Worm (Caenorhabditis elegans) whole organism, L1 larva: Measurements from ENCODE around the gene T21B10.4.
A peak's percentile ranks its signal among the peaks of the same experiment; 100 is the strongest.

Experiments used
- C04F5.9 ChIP-seq: sonication (generic microtip); optimal IDR thresholded peaks from 2 replicates; lab custom pipeline; 2016; ENCODE audit warnings: missing genetic modification characterization, missing compliant biosample characterization
- C16A3.4 ChIP-seq: fragments of 150-350 bp; optimal IDR thresholded peaks from 2 replicates; lab custom pipeline; 2014; ENCODE audit warnings: missing biosample characterization, missing genetic modification characterization
- aha-1 ChIP-seq: fragments of 150-350 bp; optimal IDR thresholded peaks from 2 replicates; lab custom pipeline; 2014; ENCODE audit warnings: missing biosample characterization, missing genetic modification characterization
- alr-1 ChIP-seq: fragments of 200-800 bp; sonication (Bioruptor generic); optimal IDR thresholded peaks from 2 replicates; lab custom pipeline; 2018; ENCODE audit warnings: borderline replicate concordance, mild to moderate bottlenecking, missing genetic modification characterization, missing compliant biosample characterization
- ama-1 ChIP-seq: fragments of 150-350 bp; optimal IDR thresholded peaks from 2 replicates; lab custom pipeline; 2014
- ceh-82 ChIP-seq, 3 experiments: fragments of 150-350 bp in 1 of 3; sonication (generic microtip) in 2 of 3; optimal IDR thresholded peaks; 2 replicates each; lab custom pipeline; 2014 to 2017; ENCODE audit warnings: missing biosample characterization in 3 of 3, missing genetic modification characterization in 3 of 3
- ces-1 ChIP-seq: fragments of 150-350 bp; optimal IDR thresholded peaks from 2 replicates; lab custom pipeline; 2014; ENCODE audit warnings: missing biosample characterization, missing genetic modification reagents, missing genetic modification characterization
- dpl-1 ChIP-seq, 3 experiments: fragments of 150-350 bp in 2 of 3; sonication (generic microtip) in 1 of 3; optimal IDR thresholded peaks; 2 replicates each; lab custom pipeline; 2014 to 2017; ENCODE audit warnings: missing biosample characterization in 3 of 3, missing genetic modification characterization in 3 of 3, missing genetic modification reagents in 3 of 3
- dsc-1 ChIP-seq: sonication (generic microtip); optimal IDR thresholded peaks from 2 replicates; lab custom pipeline; 2016; ENCODE audit warnings: mild to moderate bottlenecking, missing genetic modification characterization, missing compliant biosample characterization
- efl-1 ChIP-seq, 4 experiments: fragments of 150-350 bp; optimal IDR thresholded peaks in 3 of 4; peaks in 1 of 4; 1 replicate in 1 of 4; 2 replicates in 3 of 4; lab custom pipeline; 2014; ENCODE audit warnings: missing biosample characterization in 2 of 4, missing genetic modification characterization in 2 of 4, missing genetic modification reagents in 2 of 4
- efl-3 ChIP-seq: fragments of 200-800 bp; sonication (Bioruptor generic); optimal IDR thresholded peaks from 2 replicates; lab custom pipeline; 2018; ENCODE audit warnings: mild to moderate bottlenecking, missing genetic modification characterization, missing compliant biosample characterization
- egl-13 ChIP-seq: sonication (generic microtip); optimal IDR thresholded peaks from 2 replicates; lab custom pipeline; 2016; ENCODE audit warnings: missing genotype, missing genetic modification reagents, missing genetic modification characterization, missing compliant biosample characterization
- egl-27 ChIP-seq, 2 experiments: fragments of 150-350 bp in 1 of 2; sonication (generic microtip); optimal IDR thresholded peaks; 3 replicates each; lab custom pipeline; 2017 to 2018; ENCODE audit warnings: missing biosample characterization in 2 of 2, missing genetic modification characterization in 2 of 2, missing genetic modification reagents in 2 of 2
- elt-3 ChIP-seq, 6 experiments: fragments of 150-350 bp in 1 of 6; sonication (generic microtip); optimal IDR thresholded peaks; 2 replicates each; lab custom pipeline; 2017 to 2018; ENCODE audit warnings: missing biosample characterization in 6 of 6, missing genetic modification characterization in 6 of 6, inconsistent platforms in 1 of 6
- hlh-17 ChIP-seq: fragments of 200-800 bp; sonication (Bioruptor generic); optimal IDR thresholded peaks from 2 replicates; lab custom pipeline; 2018; ENCODE audit warnings: missing genetic modification characterization, mild to moderate bottlenecking, missing compliant biosample characterization, moderate library complexity, borderline replicate concordance
- hlh-4 ChIP-seq: sonication (generic microtip); optimal IDR thresholded peaks from 2 replicates; lab custom pipeline; 2016; ENCODE audit warnings: mild to moderate bottlenecking, missing genetic modification characterization, missing compliant biosample characterization
- irx-1 ChIP-seq: sonication (generic microtip); optimal IDR thresholded peaks from 2 replicates; lab custom pipeline; 2016; ENCODE audit warnings: missing genetic modification characterization, missing compliant biosample characterization
- jun-1 ChIP-seq: fragments of 150-350 bp; optimal IDR thresholded peaks from 2 replicates; lab custom pipeline; 2014; ENCODE audit warnings: missing biosample characterization, missing genetic modification reagents, missing genetic modification characterization
- lin-14 ChIP-seq: fragments of 200-800 bp; sonication (Bioruptor generic); optimal IDR thresholded peaks from 2 replicates; lab custom pipeline; 2018; ENCODE audit warnings: mild to moderate bottlenecking, missing genetic modification characterization, moderate library complexity, missing compliant biosample characterization
- lin-15B ChIP-seq: fragments of 150-350 bp; sonication (generic microtip); optimal IDR thresholded peaks from 3 replicates; lab custom pipeline; 2014; ENCODE audit warnings: missing biosample characterization, missing genetic modification characterization
- lin-35 ChIP-seq, 2 experiments: fragments of 150-350 bp; optimal IDR thresholded peaks; 2 replicates each; lab custom pipeline; 2014; ENCODE audit warnings: missing biosample characterization in 2 of 2, missing genetic modification characterization in 2 of 2, missing genetic modification reagents in 2 of 2
- mdl-1 ChIP-seq, 2 experiments: fragments of 150-350 bp; optimal IDR thresholded peaks; 2 replicates each; lab custom pipeline; 2014 to 2017; ENCODE audit warnings: missing biosample characterization in 2 of 2, missing genetic modification characterization in 2 of 2, inconsistent platforms in 1 of 2
- nhr-11 ChIP-seq: fragments of 150-350 bp; optimal IDR thresholded peaks from 2 replicates; lab custom pipeline; 2014; ENCODE audit warnings: missing biosample characterization, missing genetic modification characterization
- nhr-20 ChIP-seq: sonication (generic microtip); optimal IDR thresholded peaks from 2 replicates; lab custom pipeline; 2016; ENCODE audit warnings: mild to moderate bottlenecking, missing genetic modification characterization, missing compliant biosample characterization
- nhr-47 ChIP-seq: sonication (generic microtip); optimal IDR thresholded peaks from 2 replicates; lab custom pipeline; 2016; ENCODE audit warnings: mild to moderate bottlenecking, missing genetic modification characterization, moderate library complexity, missing compliant biosample characterization
- nhr-71 ChIP-seq: sonication (generic microtip); optimal IDR thresholded peaks from 2 replicates; lab custom pipeline; 2016; ENCODE audit warnings: mild to moderate bottlenecking, missing genetic modification characterization, moderate library complexity, missing compliant biosample characterization
- nhr-77 ChIP-seq: fragments of 150-350 bp; optimal IDR thresholded peaks from 2 replicates; lab custom pipeline; 2014; ENCODE audit warnings: missing biosample characterization, missing genetic modification characterization
- nhr-90 ChIP-seq: sonication (generic microtip); optimal IDR thresholded peaks from 2 replicates; lab custom pipeline; 2016; ENCODE audit warnings: mild to moderate bottlenecking, missing genetic modification characterization, missing compliant biosample characterization; ENCODE audit not compliant: poor library complexity
- pag-3 ChIP-seq: sonication (generic microtip); optimal IDR thresholded peaks from 2 replicates; lab custom pipeline; 2017; ENCODE audit warnings: missing genetic modification characterization, mild to moderate bottlenecking, missing compliant biosample characterization, antibody characterized with exemption, borderline replicate concordance; ENCODE audit not compliant: insufficient read depth
- pax-3 ChIP-seq: fragments of 200-800 bp; sonication (Bioruptor generic); optimal IDR thresholded peaks from 2 replicates; lab custom pipeline; 2018; ENCODE audit warnings: mild to moderate bottlenecking, missing genetic modification characterization, moderate library complexity, missing compliant biosample characterization
- rnt-1 ChIP-seq: sonication (generic microtip); optimal IDR thresholded peaks from 2 replicates; lab custom pipeline; 2016; ENCODE audit warnings: mild to moderate bottlenecking, missing genetic modification characterization, moderate library complexity, missing compliant biosample characterization
- snu-23 ChIP-seq: sonication (generic microtip); optimal IDR thresholded peaks from 2 replicates; lab custom pipeline; 2016; ENCODE audit warnings: missing genetic modification characterization, missing compliant biosample characterization
- sox-4 ChIP-seq: sonication (generic microtip); optimal IDR thresholded peaks from 2 replicates; lab custom pipeline; 2016; ENCODE audit warnings: missing genetic modification characterization, missing compliant biosample characterization
- sptf-1 ChIP-seq: fragments of 150-350 bp; optimal IDR thresholded peaks from 2 replicates; lab custom pipeline; 2014; ENCODE audit warnings: missing biosample characterization, missing genetic modification characterization
- tlp-1 ChIP-seq: fragments of 150-350 bp; optimal IDR thresholded peaks from 2 replicates; lab custom pipeline; 2014; ENCODE audit warnings: missing biosample characterization, missing genetic modification characterization
- unc-130 ChIP-seq: fragments of 150-350 bp; optimal IDR thresholded peaks from 2 replicates; lab custom pipeline; 2017; ENCODE audit warnings: missing biosample characterization, missing genetic modification characterization, inconsistent platforms
- unc-30 ChIP-seq: sonication (generic microtip); optimal IDR thresholded peaks from 2 replicates; lab custom pipeline; 2017; ENCODE audit warnings: missing biosample characterization, missing genetic modification characterization
- xbp-1 ChIP-seq: sonication (generic microtip); optimal IDR thresholded peaks from 2 replicates; lab custom pipeline; 2016; ENCODE audit warnings: missing genetic modification characterization, missing compliant biosample characterization
- ztf-11 ChIP-seq, 2 experiments: sonication (generic microtip); optimal IDR thresholded peaks; 2 replicates each; lab custom pipeline; 2016 to 2017; ENCODE audit warnings: missing genetic modification characterization in 2 of 2, missing biosample characterization in 1 of 2, missing compliant biosample characterization in 1 of 2
- ztf-4 ChIP-seq: fragments of 150-350 bp; optimal IDR thresholded peaks from 2 replicates; lab custom pipeline; 2014; ENCODE audit warnings: missing biosample characterization, missing genetic modification characterization

Gene T21B10.4

DNA sequence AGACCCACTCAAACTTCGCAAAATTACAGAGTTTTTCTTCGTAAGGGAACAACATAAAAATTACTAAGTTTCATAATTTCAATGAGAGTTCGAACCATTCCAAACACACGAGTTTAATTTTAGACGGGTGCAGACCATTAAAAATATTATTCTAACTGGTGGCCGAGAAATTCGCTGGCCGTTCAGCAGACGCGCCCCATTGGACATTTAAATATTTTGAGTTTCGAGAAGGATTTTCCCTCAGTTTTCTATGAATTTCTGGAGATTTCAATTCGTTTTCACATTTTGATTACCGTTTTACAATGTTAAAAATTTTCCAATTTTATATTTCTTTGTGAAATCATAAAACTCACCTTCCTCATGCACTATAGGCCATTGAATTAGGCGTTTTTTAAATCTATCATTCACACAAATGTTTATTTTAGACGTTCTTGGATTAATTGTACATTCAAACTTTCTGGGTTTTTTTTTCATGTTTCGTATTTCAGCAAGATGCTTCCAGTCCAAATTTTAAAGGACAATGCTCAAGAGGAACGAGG lies 13.4 kb upstream of the T21B10.4 start, which contains the start of gene cct-2 (continued):
- TF ChIP-seq pax-3 (tag; lab: Kevin White, UChicago) (no peak), egl-13 (tag; lab: Kevin White, UChicago) (no peak), efl-3 (GFP tag; lab: Kevin White, UChicago) (no peak), C16A3.4 (tag; lab: Kevin White, UChicago) (peak; percentile 70), snu-23 (GFP tag; lab: Kevin White, UChicago) (peak; percentile 68), unc-130 (tag; lab: Kevin White, UChicago) (peak; percentile 3), alr-1 (tag; lab: Kevin White, UChicago) (no peak), nhr-47 (tag; lab: Kevin White, UChicago) (peak; percentile 38), lin-15B (tag; lab: Kevin White, UChicago) (peak; percentile 50), mdl-1 (tag; optimal IDR thresholded peaks at IDR 0.05; lab: Kevin White, UChicago) (peak in 1 of 2 experiments; percentile 3), lin-35 (GFP tag; optimal IDR thresholded peaks at IDR 0.05; lab: Kevin White, UChicago) (peak; percentile 48 to 60), C04F5.9 (tag; lab: Kevin White, UChicago) (no peak), tlp-1 (tag; lab: Kevin White, UChicago) (no peak), unc-30 (tag; lab: Kevin White, UChicago) (no peak), nhr-20 (peak; percentile 56), irx-1 (tag; lab: Kevin White, UChicago) (no peak), ztf-11 (tag; optimal IDR thresholded peaks at IDR 0.05; lab: Kevin White, UChicago) (no peak), elt-3 (tag; optimal IDR thresholded peaks at IDR 0.05; lab: Kevin White, UChicago) (peak in 1 of 6 experiments; percentile 35)

DNA sequence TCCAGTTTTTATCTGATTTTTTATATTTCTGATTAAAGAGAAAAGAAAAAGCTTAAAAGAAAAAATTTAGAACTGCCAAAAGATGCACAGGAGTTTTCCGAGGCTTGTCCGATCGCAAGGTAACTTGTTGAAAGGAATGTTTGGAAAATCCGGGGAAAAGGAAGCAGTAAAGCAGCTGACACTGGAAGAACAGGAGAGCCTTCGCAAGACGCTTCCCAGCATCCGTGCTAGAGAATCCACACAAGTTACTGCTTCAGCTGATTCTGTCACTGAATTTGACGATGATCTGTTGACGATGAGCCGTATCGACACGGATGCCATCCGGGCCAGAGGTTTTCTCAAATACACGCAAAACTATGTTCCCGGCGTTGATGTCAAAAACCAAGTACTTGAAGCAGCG lies 10.9 kb upstream of the T21B10.4 start, which contains the start of gene mrpl-50:
Gene mrpl-50, plus strand, starts transcription at position 71 of the 400 bp plus-strand sequence.
- TF ChIP-seq efl-1 (optimal IDR thresholded peaks at IDR 0.05; lab: Kevin White, UChicago) (no peak), efl-1 (GFP tag; optimal IDR thresholded peaks at IDR 0.05 in 1 of 2; lab: Kevin White, UChicago) (peak in 1 of 2 experiments; percentile 78), nhr-90 (tag; lab: Kevin White, UChicago) (no peak), nhr-77 (tag; lab: Kevin White, UChicago) (no peak), egl-27 (tag; optimal IDR thresholded peaks at IDR 0.05; lab: Kevin White, UChicago) (no peak), dsc-1 (tag; lab: Kevin White, UChicago) (peak; percentile 6), sptf-1 (tag; lab: Kevin White, UChicago) (no peak), pag-3 (no peak)

DNA sequence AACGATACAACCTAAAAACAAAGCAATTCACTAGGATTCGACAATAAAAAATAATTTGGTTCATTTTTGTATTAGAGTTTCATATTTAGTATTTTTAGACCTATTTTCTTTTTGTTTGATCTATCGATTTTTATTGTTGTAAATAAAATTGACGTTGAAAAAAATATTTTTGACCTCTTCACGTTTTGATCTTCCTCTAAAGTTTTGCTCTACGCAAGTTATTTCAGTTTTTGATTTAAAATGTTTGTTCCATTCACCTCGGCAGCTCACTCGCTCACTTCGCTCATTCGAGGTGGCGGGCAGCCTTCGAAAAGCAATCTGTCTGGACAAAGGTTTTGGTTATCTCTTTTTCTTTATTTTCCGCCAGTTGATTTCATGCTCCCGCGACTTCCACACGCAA lies 9.9 kb upstream of the T21B10.4 start, which contains the start of gene enol-1:
Gene enol-1, plus strand, starts transcription at position 235 of the 400 bp plus-strand sequence.
- TF ChIP-seq nhr-47 (tag; lab: Kevin White, UChicago) = no peak
- no peak for TF ChIP-seq aha-1 (tag; lab: Kevin White, UChicago)
- TF ChIP-seq ztf-4 (tag; lab: Kevin White, UChicago) = no peak
- TF ChIP-seq ama-1 (lab: Kevin White, UChicago) = no peak

DNA sequence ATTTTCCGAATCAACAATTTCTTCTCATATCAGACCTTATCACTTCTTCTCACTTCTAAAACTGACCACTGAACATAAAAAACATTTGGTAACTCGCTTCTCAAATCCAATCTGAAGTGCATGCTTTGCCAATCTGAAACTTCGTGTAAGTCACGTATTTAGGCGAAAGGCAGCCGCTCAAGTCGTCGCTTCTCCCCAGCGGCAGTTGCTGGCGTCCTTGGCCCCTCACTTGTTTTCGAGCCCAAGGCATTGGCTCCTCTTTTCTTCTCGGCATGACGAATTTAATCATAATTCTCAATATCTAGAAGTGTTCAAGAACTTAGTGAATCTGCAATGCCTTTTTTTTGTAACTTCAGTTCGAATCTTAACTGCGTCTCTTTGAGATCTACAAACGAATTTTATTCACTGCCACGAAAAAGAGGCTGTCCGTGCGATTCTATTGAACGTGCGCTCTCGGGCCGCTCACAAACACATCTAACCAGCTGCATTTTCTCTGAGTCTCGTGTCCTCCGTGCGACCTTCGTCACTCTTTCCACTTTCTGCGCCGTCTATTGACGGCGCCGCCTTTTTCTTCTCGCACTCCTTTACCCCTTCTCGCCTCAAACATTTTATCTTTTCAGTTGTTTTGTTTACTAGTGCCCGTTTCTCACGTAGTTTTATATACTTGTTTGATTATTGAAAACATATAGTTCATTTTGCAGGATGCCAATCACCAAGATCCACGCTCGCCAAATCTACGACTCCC lies 9.1 kb upstream of the T21B10.4 start:
- peak; percentile 56 for TF ChIP-seq snu-23 (GFP tag; lab: Kevin White, UChicago)
- TF ChIP-seq nhr-11 (tag; lab: Kevin White, UChicago) = no peak
- TF ChIP-seq ceh-82 (tag; optimal IDR thresholded peaks at IDR 0.05; lab: Kevin White, UChicago) = peak in 1 of 3 experiments; percentile 19
- no peak for TF ChIP-seq egl-13 (tag; lab: Kevin White, UChicago)
- peak; percentile 4 for TF ChIP-seq dsc-1 (tag; lab: Kevin White, UChicago)
- TF ChIP-seq nhr-71 = peak; percentile 34
- no peak for TF ChIP-seq ces-1 (GFP tag; lab: Kevin White, UChicago)
- TF ChIP-seq nhr-20 = peak; percentile 25
- TF ChIP-seq sox-4 (tag; lab: Kevin White, UChicago) = no peak
- peak; percentile 76 for TF ChIP-seq lin-14 (GFP tag; lab: Kevin White, UChicago)
- peak; percentile 15 for TF ChIP-seq unc-130 (tag; lab: Kevin White, UChicago)
- no peak for TF ChIP-seq nhr-47 (tag; lab: Kevin White, UChicago)
- peak in 1 of 3 experiments; percentile 13 for TF ChIP-seq dpl-1 (GFP tag; optimal IDR thresholded peaks at IDR 0.05; lab: Kevin White, UChicago)
- TF ChIP-seq tlp-1 (tag; lab: Kevin White, UChicago) = no peak
- TF ChIP-seq hlh-4 (tag; lab: Kevin White, UChicago) = no peak
- no peak for TF ChIP-seq rnt-1 (tag; lab: Kevin White, UChicago)
- TF ChIP-seq jun-1 (tag; lab: Kevin White, UChicago) = no peak
- peak in 1 of 2 experiments; percentile 32 for TF ChIP-seq mdl-1 (tag; optimal IDR thresholded peaks at IDR 0.05; lab: Kevin White, UChicago)
- TF ChIP-seq efl-1 (optimal IDR thresholded peaks at IDR 0.05; lab: Kevin White, UChicago) = no peak
- TF ChIP-seq efl-1 (GFP tag; optimal IDR thresholded peaks at IDR 0.05 in 1 of 2; lab: Kevin White, UChicago) = peak; percentile 3 to 6
- TF ChIP-seq xbp-1 = peak; percentile 25
- TF ChIP-seq egl-27 (tag; optimal IDR thresholded peaks at IDR 0.05; lab: Kevin White, UChicago) = no peak
- no peak for TF ChIP-seq hlh-17 (GFP tag; lab: Kevin White, UChicago)
- TF ChIP-seq lin-35 (GFP tag; optimal IDR thresholded peaks at IDR 0.05; lab: Kevin White, UChicago) = peak; percentile 29 to 31
